Worm (Caenorhabditis elegans) whole organism, young adult: ENCODE measurements around the gene F48G7.12.

Experiments
- B0019.2 ChIP-seq: fragments of 200-800 bp; sonication (Bioruptor generic); conservative IDR thresholded peaks from 2 replicates; pipeline ENCODE4 v1.3.6; 2022; ENCODE audit warnings: missing genetic modification reagents, missing genetic modification characterization, missing compliant biosample characterization
- B0035.1 ChIP-seq: sonication (generic microtip); optimal IDR thresholded peaks from 2 replicates; lab custom pipeline; 2016; ENCODE audit warnings: missing genetic modification characterization, mild to moderate bottlenecking, missing compliant biosample characterization, missing genotype, missing genetic modification reagents
- B0336.3 ChIP-seq: fragments of 200-800 bp; sonication (Bioruptor generic); IDR thresholded peaks from 2 replicates; pipeline ENCODE4 v1.3.6; 2022; ENCODE audit warnings: missing genetic modification characterization, missing compliant biosample characterization
- F23B12.7 ChIP-seq: sonication (generic microtip); optimal IDR thresholded peaks from 2 replicates; lab custom pipeline; 2017; ENCODE audit warnings: missing genetic modification characterization, mild to moderate bottlenecking, missing compliant biosample characterization, antibody characterized with exemption, moderate library complexity; ENCODE audit not compliant: insufficient read depth
- F33H1.4 ChIP-seq: fragments of 200-800 bp; sonication (Bioruptor generic); IDR thresholded peaks from 2 replicates; pipeline ENCODE4 v1.3.6; 2022; ENCODE audit warnings: missing genetic modification reagents, missing genetic modification characterization, missing compliant biosample characterization
- F39B2.1 ChIP-seq: fragments of 200-800 bp; sonication (Bioruptor generic); IDR thresholded peaks from 2 replicates; pipeline ENCODE4 v1.3.6; 2022; ENCODE audit warnings: missing genetic modification reagents, missing genetic modification characterization, missing compliant biosample characterization
- K12H6.12 ChIP-seq: fragments of 200-800 bp; sonication (Bioruptor generic); optimal IDR thresholded peaks from 2 replicates; lab custom pipeline; 2018; ENCODE audit warnings: mild to moderate bottlenecking, missing genetic modification characterization, missing compliant biosample characterization
- ama-1 ChIP-seq, 3 experiments: fragments of 150-350 bp in 1 of 3; sonication (generic microtip) in 2 of 3; optimal IDR thresholded peaks; 2 replicates each; lab custom pipeline; 2014 to 2018; ENCODE audit warnings: missing biosample characterization in 2 of 3, missing genetic modification characterization in 2 of 3, missing genetic modification reagents in 2 of 3
- aptf-3 ChIP-seq: fragments of 200-800 bp; sonication (Bioruptor generic); IDR thresholded peaks from 2 replicates; pipeline ENCODE4 v1.3.6; 2022; ENCODE audit warnings: missing genetic modification characterization, missing compliant biosample characterization
- atf-7 ChIP-seq: sonication (generic microtip); optimal IDR thresholded peaks from 2 replicates; lab custom pipeline; 2017; ENCODE audit warnings: mild to moderate bottlenecking, missing genetic modification characterization, missing compliant biosample characterization
- athp-1 ChIP-seq: sonication (generic microtip); optimal IDR thresholded peaks from 2 replicates; lab custom pipeline; 2017; ENCODE audit warnings: mild to moderate bottlenecking, missing genetic modification characterization, missing compliant biosample characterization
- bed-2 ChIP-seq: fragments of 200-800 bp; sonication (Bioruptor generic); IDR thresholded peaks from 2 replicates; pipeline ENCODE4 v1.3.6; 2022; ENCODE audit warnings: missing genetic modification reagents, missing genetic modification characterization, missing compliant biosample characterization
- ccch-3 ChIP-seq: fragments of 200-800 bp; sonication (Bioruptor generic); optimal IDR thresholded peaks from 2 replicates; lab custom pipeline; 2018; ENCODE audit warnings: mild to moderate bottlenecking, missing genetic modification characterization, missing compliant biosample characterization
- ceh-100 ChIP-seq: fragments of 200-800 bp; sonication (Bioruptor generic); IDR thresholded peaks from 2 replicates; pipeline ENCODE4 v1.3.6; 2022; ENCODE audit warnings: missing genetic modification reagents, missing genetic modification characterization, missing compliant biosample characterization
- ceh-79 ChIP-seq: sonication (generic microtip); optimal IDR thresholded peaks from 2 replicates; lab custom pipeline; 2017; ENCODE audit warnings: mild to moderate bottlenecking, missing genetic modification characterization, missing compliant biosample characterization
- ceh-91 ChIP-seq: fragments of 200-800 bp; sonication (Bioruptor generic); IDR thresholded peaks from 2 replicates; pipeline ENCODE4 v1.3.6; 2022; ENCODE audit warnings: missing genetic modification reagents, missing genetic modification characterization, missing compliant biosample characterization
- chd-7 ChIP-seq: sonication (generic microtip); optimal IDR thresholded peaks from 2 replicates; lab custom pipeline; 2016; ENCODE audit warnings: mild to moderate bottlenecking, missing genetic modification characterization, moderate library complexity, missing compliant biosample characterization
- dpl-1 ChIP-seq: fragments of 150-350 bp; optimal IDR thresholded peaks from 2 replicates; lab custom pipeline; 2014; ENCODE audit warnings: missing biosample characterization, missing genetic modification reagents, missing genetic modification characterization
- egrh-3 ChIP-seq: fragments of 200-800 bp; sonication (Bioruptor generic); IDR thresholded peaks from 2 replicates; pipeline ENCODE4 v1.3.6; 2022; ENCODE audit warnings: missing genetic modification reagents, missing genetic modification characterization, missing compliant biosample characterization
- gei-17 ChIP-seq: fragments of 200-800 bp; sonication (Bioruptor generic); optimal IDR thresholded peaks from 2 replicates; lab custom pipeline; 2018; ENCODE audit warnings: mild to moderate bottlenecking, missing genetic modification characterization, missing compliant biosample characterization
- hlh-12 ChIP-seq: sonication (generic microtip); optimal IDR thresholded peaks from 2 replicates; lab custom pipeline; 2016; ENCODE audit warnings: missing genetic modification characterization, missing compliant biosample characterization
- hlh-26 ChIP-seq: fragments of 200-800 bp; sonication (Bioruptor generic); conservative IDR thresholded peaks from 2 replicates; pipeline ENCODE4 v1.3.6; 2022; ENCODE audit warnings: missing genetic modification reagents, missing genetic modification characterization, missing compliant biosample characterization
- hmg-1.2 ChIP-seq: fragments of 200-800 bp; sonication (Bioruptor generic); IDR thresholded peaks from 2 replicates; pipeline ENCODE4 v1.3.6; 2022; ENCODE audit warnings: missing genetic modification reagents, missing genetic modification characterization, missing compliant biosample characterization
- lin-54 ChIP-seq: fragments of 200-800 bp; sonication (Bioruptor generic); optimal IDR thresholded peaks from 2 replicates; lab custom pipeline; 2018; ENCODE audit warnings: mild to moderate bottlenecking, missing genetic modification characterization, missing compliant biosample characterization
- lsy-27 ChIP-seq: sonication (generic microtip); optimal IDR thresholded peaks from 2 replicates; lab custom pipeline; 2017; ENCODE audit warnings: missing genetic modification characterization, mild to moderate bottlenecking, missing compliant biosample characterization, antibody characterized with exemption, missing genotype, borderline replicate concordance; ENCODE audit not compliant: insufficient read depth
- madf-3 ChIP-seq: fragments of 200-800 bp; sonication (Bioruptor generic); IDR thresholded peaks from 2 replicates; pipeline ENCODE4 v1.3.6; 2022; ENCODE audit warnings: missing genetic modification reagents, missing genetic modification characterization, missing compliant biosample characterization
- mxl-1 ChIP-seq: sonication (generic microtip); optimal IDR thresholded peaks from 2 replicates; lab custom pipeline; 2016; ENCODE audit warnings: missing genetic modification characterization, missing compliant biosample characterization
- nfya-1 ChIP-seq: sonication (generic microtip); optimal IDR thresholded peaks from 2 replicates; lab custom pipeline; 2017; ENCODE audit warnings: antibody characterized with exemption, missing compliant biosample characterization, missing genetic modification characterization, borderline replicate concordance; ENCODE audit not compliant: insufficient read depth
- nhr-27 ChIP-seq: fragments of 200-800 bp; sonication (Bioruptor generic); optimal IDR thresholded peaks from 2 replicates; lab custom pipeline; 2018; ENCODE audit warnings: mild to moderate bottlenecking, missing genetic modification characterization, moderate library complexity, missing compliant biosample characterization
- nhr-80 ChIP-seq: sonication (generic microtip); optimal IDR thresholded peaks from 2 replicates; lab custom pipeline; 2016; ENCODE audit warnings: missing genetic modification characterization, missing compliant biosample characterization
- pbrm-1 ChIP-seq: fragments of 200-800 bp; sonication (Bioruptor generic); IDR thresholded peaks from 2 replicates; pipeline ENCODE4 v1.3.6; 2022; ENCODE audit warnings: missing genetic modification reagents, missing genetic modification characterization, missing compliant biosample characterization
- pha-4 ChIP-seq: fragments of 150-350 bp; sonication (generic microtip); optimal IDR thresholded peaks from 2 replicates; lab custom pipeline; 2014; ENCODE audit warnings: missing biosample characterization, missing genetic modification reagents, missing genetic modification characterization
- rec-8 ChIP-seq, 2 experiments: sonication (generic microtip); optimal IDR thresholded peaks; 2 replicates each; lab custom pipeline; 2016; ENCODE audit warnings: mild to moderate bottlenecking in 2 of 2, missing genetic modification characterization in 2 of 2, missing genetic modification reagents in 2 of 2, missing genotype in 2 of 2, missing biosample characterization in 1 of 2, missing compliant biosample characterization in 1 of 2, moderate library complexity in 1 of 2
- rpc-1 ChIP-seq, 2 experiments: fragments of 150-350 bp in 1 of 2; sonication (generic microtip) in 1 of 2; optimal IDR thresholded peaks; 2 replicates each; lab custom pipeline; 2014 to 2018; ENCODE audit warnings: missing biosample characterization in 1 of 2, missing genetic modification characterization in 1 of 2, missing genetic modification reagents in 1 of 2, missing genotype in 1 of 2
- snpc-3.4 ChIP-seq: sonication (generic microtip); optimal IDR thresholded peaks from 2 replicates; lab custom pipeline; 2017; ENCODE audit warnings: missing genetic modification characterization, mild to moderate bottlenecking, missing compliant biosample characterization, antibody characterized with exemption, moderate library complexity, missing genotype, missing genetic modification reagents
- ztf-22 ChIP-seq: fragments of 200-800 bp; sonication (Bioruptor generic); optimal IDR thresholded peaks from 2 replicates; lab custom pipeline; 2018; ENCODE audit warnings: mild to moderate bottlenecking, missing genetic modification characterization, moderate library complexity, missing compliant biosample characterization
- ztf-26 ChIP-seq: sonication (generic microtip); optimal IDR thresholded peaks from 2 replicates; lab custom pipeline; 2017; ENCODE audit warnings: missing genetic modification characterization, missing compliant biosample characterization
- ztf-3 ChIP-seq: fragments of 200-800 bp; sonication (Bioruptor generic); optimal IDR thresholded peaks from 2 replicates; lab custom pipeline; 2018; ENCODE audit warnings: mild to moderate bottlenecking, missing genetic modification characterization, missing compliant biosample characterization

F48G7.12 gene

ce11 chrV:626321-626720 lies 19.7 kb downstream of the F48G7.12 start, which contains the start of gene F48G7.7:
TSS of gene F48G7.7 (minus strand) at chrV:626421.
- TF ChIP-seq ceh-79 (no peak), madf-3 (no peak), ztf-26 (no peak), dpl-1 (GFP tag; lab: Kevin White, UChicago) (no peak), ccch-3 (GFP tag; lab: Kevin White, UChicago) (no peak), ztf-3 (GFP tag; lab: Kevin White, UChicago) (no peak), chd-7 (tag; lab: Kevin White, UChicago) (no peak), ceh-100 (GFP tag; lab: Robert Waterston, UW) (no peak), nfya-1 (tag; lab: Kevin White, UChicago) (no peak), ztf-22 (GFP tag; lab: Kevin White, UChicago) (no peak), rpc-1 (optimal IDR thresholded peaks at IDR 0.05; lab: Kevin White, UChicago) (no peak), rpc-1 (tag; optimal IDR thresholded peaks at IDR 0.05; lab: Kevin White, UChicago) (no peak), bed-2 (GFP tag; lab: Robert Waterston, UW) (no peak), hlh-26 (no peak), snpc-3.4 (tag; lab: Kevin White, UChicago) (no peak), nhr-27 (no peak), ceh-91 (GFP tag; lab: Robert Waterston, UW) (no peak), B0019.2 (GFP tag; lab: Robert Waterston, UW) (no peak), hlh-12 (tag; lab: Kevin White, UChicago) (no peak), lsy-27 (tag; lab: Kevin White, UChicago) (no peak)

ce11 chrV:624922-625321 lies 21.1 kb downstream of the F48G7.12 start, which contains the start of gene srt-17:
TSS of gene srt-17 (minus strand) at chrV:625022.
- no peak for TF ChIP-seq ama-1 (optimal IDR thresholded peaks at IDR 0.05; lab: Kevin White, UChicago)
- TF ChIP-seq ama-1 (GFP tag; optimal IDR thresholded peaks at IDR 0.05; lab: Kevin White, UChicago): no peak
- TF ChIP-seq mxl-1 (tag; lab: Kevin White, UChicago): no peak

ce11 chrV:622902-623301 lies 23.1 kb downstream of the F48G7.12 start, which contains the start of gene F48G7.5:
TSS of gene F48G7.5 (minus strand) at chrV:622935.
- TF ChIP-seq egrh-3 (GFP tag; lab: Robert Waterston, UW) (no peak), nhr-80 (no peak), B0035.1 (tag; lab: Kevin White, UChicago) (no peak), K12H6.12 (tag; lab: Kevin White, UChicago) (no peak), pha-4 (tag; lab: Kevin White, UChicago) (no peak), F23B12.7 (tag; lab: Kevin White, UChicago) (no peak), F39B2.1 (GFP tag; lab: Robert Waterston, UW) (no peak), pbrm-1 (GFP tag; lab: Robert Waterston, UW) (no peak), hmg-1.2 (GFP tag; lab: Robert Waterston, UW) (no peak), athp-1 (tag; lab: Kevin White, UChicago) (no peak), atf-7 (tag; lab: Kevin White, UChicago) (no peak), rec-8 (tag; optimal IDR thresholded peaks at IDR 0.05; lab: Kevin White, UChicago) (no peak), B0336.3 (GFP tag; lab: Robert Waterston, UW) (no peak), gei-17 (no peak), lin-54 (no peak), F33H1.4 (GFP tag; lab: Robert Waterston, UW) (no peak), aptf-3 (GFP tag; lab: Robert Waterston, UW) (no peak)
